Worm (Caenorhabditis elegans) whole organism, L2 larva: ENCODE results near the gene ccdc-149.

ENCODE experiments used
- ama-1 ChIP-seq: fragments of 150-350 bp; optimal IDR thresholded peaks from 2 replicates; lab custom pipeline; 2018; ENCODE audit warnings: inconsistent platforms
- dmd-4 ChIP-seq: sonication (generic microtip); optimal IDR thresholded peaks from 2 replicates; lab custom pipeline; 2017; ENCODE audit warnings: missing biosample characterization, missing genetic modification characterization
- elt-1 ChIP-seq: fragments of 150-350 bp; optimal IDR thresholded peaks from 2 replicates; lab custom pipeline; 2014; ENCODE audit warnings: missing biosample characterization, missing genetic modification characterization
- lsy-2 ChIP-seq, 2 experiments: fragments of 150-350 bp in 1 of 2; sonication (generic microtip) in 1 of 2; optimal IDR thresholded peaks; 2 replicates each; lab custom pipeline; 2014 to 2017; ENCODE audit warnings: missing biosample characterization in 2 of 2, missing genetic modification characterization in 2 of 2
- mab-5 ChIP-seq: fragments of 150-350 bp; optimal IDR thresholded peaks from 2 replicates; lab custom pipeline; 2014; ENCODE audit warnings: missing biosample characterization, missing genetic modification characterization
- nhr-25 ChIP-seq: fragments of 150-350 bp; sonication (generic microtip); optimal IDR thresholded peaks from 3 replicates; lab custom pipeline; 2014; ENCODE audit warnings: missing biosample characterization, missing genetic modification characterization
- sem-4 ChIP-seq: fragments of 150-350 bp; optimal IDR thresholded peaks from 2 replicates; lab custom pipeline; 2014; ENCODE audit warnings: missing biosample characterization, missing genetic modification reagents, missing genetic modification characterization
- unc-39 ChIP-seq: fragments of 150-350 bp; optimal IDR thresholded peaks from 2 replicates; lab custom pipeline; 2014; ENCODE audit warnings: missing biosample characterization, missing genetic modification characterization
- zag-1 ChIP-seq: fragments of 150-350 bp; optimal IDR thresholded peaks from 2 replicates; lab custom pipeline; 2014; ENCODE audit warnings: missing biosample characterization, missing genetic modification characterization

- TF ChIP-seq lsy-2 (tag; optimal IDR thresholded peaks at IDR 0.05; lab: Kevin White, UChicago), result no peak
- no peak for TF ChIP-seq dmd-4
- no peak for TF ChIP-seq unc-39 (tag; lab: Kevin White, UChicago)
- TF ChIP-seq ama-1 (lab: Kevin White, UChicago), result no peak
- TF ChIP-seq elt-1 (tag; lab: Kevin White, UChicago), result no peak
- TF ChIP-seq zag-1 (tag; lab: Kevin White, UChicago), result no peak
- no peak for TF ChIP-seq mab-5 (tag; lab: Kevin White, UChicago)
- TF ChIP-seq sem-4, result no peak
- no peak for TF ChIP-seq nhr-25 (tag; lab: Kevin White, UChicago)
These were observed 7.2 kb upstream of the ccdc-149 start for ce11 chrX:11518415-11518814.
